Fruit fly (Drosophila melanogaster) whole organism, embryonic: ENCODE results near the gene nmo.

Source experiments
- Ada2b ChIP-seq: fragments of 200-800 bp; sonication (Bioruptor generic); IDR thresholded peaks from 2 replicates; pipeline ENCODE4 v1.3.6; 2022; ENCODE audit warnings: missing biosample characterization, missing genetic modification characterization
- BtbVII ChIP-seq: fragments of 200-800 bp; sonication (Bioruptor generic); optimal IDR thresholded peaks from 3 replicates; lab custom pipeline; 2017; ENCODE audit warnings: missing biosample characterization, mild to moderate bottlenecking, missing genetic modification characterization
- CG10462 ChIP-seq: fragments of 200-800 bp; sonication (Bioruptor generic); optimal IDR thresholded peaks from 2 replicates; lab custom pipeline; 2016; ENCODE audit warnings: missing biosample characterization, missing genetic modification characterization
- CG11398 ChIP-seq: fragments of 200-800 bp; sonication (Bioruptor generic); optimal IDR thresholded peaks from 2 replicates; lab custom pipeline; 2016; ENCODE audit warnings: missing biosample characterization, missing genetic modification characterization
- CG17186 ChIP-seq: fragments of 200-800 bp; sonication (Bioruptor generic); optimal IDR thresholded peaks from 3 replicates; lab custom pipeline; 2017; ENCODE audit warnings: missing biosample characterization, missing genetic modification reagents, missing genetic modification characterization
- CG17385 ChIP-seq: fragments of 200-800 bp; sonication (Bioruptor generic); optimal IDR thresholded peaks from 3 replicates; lab custom pipeline; 2018; ENCODE audit warnings: missing biosample characterization, mild to moderate bottlenecking, missing genetic modification characterization
- CG18764 ChIP-seq: fragments of 200-800 bp; sonication (Bioruptor generic); optimal IDR thresholded peaks from 3 replicates; lab custom pipeline; 2016; ENCODE audit warnings: missing biosample characterization, missing genetic modification characterization
- CG2678 ChIP-seq: fragments of 200-800 bp; sonication (Bioruptor generic); optimal IDR thresholded peaks from 3 replicates; lab custom pipeline; 2019; ENCODE audit warnings: missing biosample characterization, mild to moderate bottlenecking, missing genetic modification characterization, moderate library complexity
- CG2712 ChIP-seq: fragments of 200-800 bp; optimal IDR thresholded peaks from 3 replicates; lab custom pipeline; 2019; ENCODE audit warnings: missing biosample characterization, mild to moderate bottlenecking, missing genetic modification characterization, moderate library complexity
- CG6813 ChIP-seq: fragments of 200-800 bp; sonication (Bioruptor generic); optimal IDR thresholded peaks from 2 replicates; lab custom pipeline; 2017; ENCODE audit warnings: missing biosample characterization, missing genetic modification characterization, mild to moderate bottlenecking, moderate library complexity, missing genetic modification reagents
- CG7556 ChIP-seq: fragments of 200-800 bp; sonication (Bioruptor generic); optimal IDR thresholded peaks from 2 replicates; lab custom pipeline; 2017; ENCODE audit warnings: missing biosample characterization, mild to moderate bottlenecking, missing genetic modification characterization
- CG9437 ChIP-seq: fragments of 200-800 bp; sonication (Bioruptor generic); optimal IDR thresholded peaks from 2 replicates; lab custom pipeline; 2018; ENCODE audit warnings: missing biosample characterization, mild to moderate bottlenecking, missing genetic modification characterization
- CG9797 ChIP-seq: fragments of 200-800 bp; sonication (Bioruptor generic); optimal IDR thresholded peaks from 3 replicates; lab custom pipeline; 2018; ENCODE audit warnings: missing biosample characterization, mild to moderate bottlenecking, missing genetic modification characterization
- CTCF ChIP-seq: fragments of 200-800 bp; sonication (Bioruptor generic); optimal IDR thresholded peaks from 2 replicates; lab custom pipeline; 2017; ENCODE audit warnings: missing biosample characterization, mild to moderate bottlenecking, missing genetic modification characterization, moderate library complexity
- Chrac-16 ChIP-seq: fragments of 200-800 bp; sonication (Bioruptor generic); optimal IDR thresholded peaks from 3 replicates; lab custom pipeline; 2016; ENCODE audit warnings: missing biosample characterization, missing genetic modification characterization
- D19B ChIP-seq: fragments of 200-800 bp; sonication (Bioruptor generic); optimal IDR thresholded peaks from 2 replicates; lab custom pipeline; 2017; ENCODE audit warnings: missing biosample characterization, mild to moderate bottlenecking, missing genetic modification characterization
- Deaf1 ChIP-seq: fragments of 200-800 bp; optimal IDR thresholded peaks from 3 replicates; lab custom pipeline; 2019; ENCODE audit warnings: missing biosample characterization, mild to moderate bottlenecking, missing genetic modification characterization, moderate library complexity
- Dll ChIP-seq: fragments of 200-800 bp; sonication (Bioruptor generic); IDR thresholded peaks from 4 replicates; pipeline ENCODE4 v1.3.6; 2022; ENCODE audit warnings: missing biosample characterization, missing genetic modification characterization; ENCODE audit not compliant: partially characterized antibody
- HLH3B ChIP-seq: fragments of 200-800 bp; sonication (Bioruptor generic); IDR thresholded peaks from 2 replicates; pipeline ENCODE4 v1.3.6; 2022; ENCODE audit warnings: missing biosample characterization, missing genetic modification characterization
- HLHmδ ChIP-seq: fragments of 200-800 bp; sonication (Bioruptor generic); optimal IDR thresholded peaks from 2 replicates; lab custom pipeline; 2018; ENCODE audit warnings: missing biosample characterization, mild to moderate bottlenecking, missing genetic modification characterization, moderate library complexity
- Jarid2 ChIP-seq: fragments of 200-800 bp; sonication (Bioruptor generic); optimal IDR thresholded peaks from 3 replicates; lab custom pipeline; 2017; ENCODE audit warnings: mild to moderate bottlenecking, missing biosample characterization, missing genetic modification reagents, missing genetic modification characterization
- Lhr ChIP-seq: fragments of 200-800 bp; sonication (Bioruptor generic); optimal IDR thresholded peaks from 3 replicates; lab custom pipeline; 2017; ENCODE audit warnings: mild to moderate bottlenecking, missing biosample characterization, missing genetic modification reagents, missing genetic modification characterization
- MBD-R2 ChIP-seq: fragments of 200-800 bp; sonication (Bioruptor generic); IDR thresholded peaks from 2 replicates; pipeline ENCODE4 v1.3.6; 2022; ENCODE audit warnings: missing biosample characterization, missing genetic modification characterization
- MESR4 ChIP-seq: fragments of 200-800 bp; sonication (Bioruptor generic); optimal IDR thresholded peaks from 2 replicates; lab custom pipeline; 2018; ENCODE audit warnings: missing biosample characterization, mild to moderate bottlenecking, missing genetic modification characterization, moderate library complexity
- Max ChIP-seq: fragments of 200-800 bp; sonication (Bioruptor generic); optimal IDR thresholded peaks from 2 replicates; lab custom pipeline; 2016; ENCODE audit warnings: missing biosample characterization, mild to moderate bottlenecking, missing genetic modification characterization
- Oli ChIP-seq: fragments of 200-800 bp; sonication (Bioruptor generic); optimal IDR thresholded peaks from 2 replicates; lab custom pipeline; 2018; ENCODE audit warnings: missing biosample characterization, mild to moderate bottlenecking, missing genetic modification characterization, moderate library complexity
- Sry-β ChIP-seq: fragments of 200-800 bp; sonication (Bioruptor generic); optimal IDR thresholded peaks from 2 replicates; lab custom pipeline; 2018; ENCODE audit warnings: missing biosample characterization, mild to moderate bottlenecking, missing genetic modification characterization, moderate library complexity
- Sry-δ ChIP-seq: fragments of 200-800 bp; sonication (Bioruptor generic); optimal IDR thresholded peaks from 2 replicates; lab custom pipeline; 2016; ENCODE audit warnings: missing biosample characterization, missing genetic modification characterization
- Stat92E ChIP-seq, 3 experiments: fragments of >200 bp in 2 of 3; fragments of 200-800 bp in 1 of 3; sonication (Bioruptor generic) in 1 of 3; optimal IDR thresholded peaks; 2 replicates each; lab custom pipeline; 2017 to 2019; ENCODE audit warnings: missing biosample characterization in 3 of 3, missing genetic modification characterization in 3 of 3, mild to moderate bottlenecking in 1 of 3, moderate library complexity in 1 of 3
- ci ChIP-seq: fragments of 200-800 bp; sonication (Bioruptor generic); IDR thresholded peaks from 3 replicates; pipeline ENCODE4 v1.3.6; 2022; ENCODE audit warnings: missing biosample characterization, missing genetic modification characterization
- croc ChIP-seq: fragments of 200-800 bp; sonication (Bioruptor generic); conservative IDR thresholded peaks from 3 replicates; pipeline ENCODE4 v1.3.6; 2022; ENCODE audit warnings: missing biosample characterization, missing genetic modification characterization
- gcm ChIP-seq: fragments of 200-800 bp; sonication (Bioruptor generic); optimal IDR thresholded peaks from 2 replicates; lab custom pipeline; 2019; ENCODE audit warnings: missing biosample characterization, mild to moderate bottlenecking, missing genetic modification characterization, moderate library complexity
- grau ChIP-seq: fragments of 200-800 bp; optimal IDR thresholded peaks from 3 replicates; lab custom pipeline; 2019; ENCODE audit warnings: missing biosample characterization, mild to moderate bottlenecking, missing genetic modification characterization, moderate library complexity
- kay ChIP-seq: fragments of 200-800 bp; sonication (Bioruptor generic); optimal IDR thresholded peaks from 2 replicates; lab custom pipeline; 2016; ENCODE audit warnings: missing biosample characterization, missing genetic modification characterization
- kni ChIP-seq: fragments of 200-800 bp; sonication (Bioruptor generic); optimal IDR thresholded peaks from 3 replicates; lab custom pipeline; 2017; ENCODE audit warnings: mild to moderate bottlenecking, missing biosample characterization, missing genetic modification reagents, missing genetic modification characterization
- lola ChIP-seq, 3 experiments: fragments of >200 bp in 2 of 3; fragments of 200-800 bp in 1 of 3; sonication (Bioruptor generic) in 1 of 3; optimal IDR thresholded peaks; 2 replicates each; lab custom pipeline; 2017 to 2019; ENCODE audit warnings: missing biosample characterization in 3 of 3, missing genetic modification characterization in 3 of 3, mild to moderate bottlenecking in 1 of 3, moderate library complexity in 1 of 3
- mam ChIP-seq: fragments of 200-800 bp; sonication (Bioruptor generic); optimal IDR thresholded peaks from 3 replicates; lab custom pipeline; 2016; ENCODE audit warnings: missing biosample characterization, missing genetic modification characterization
- pb ChIP-seq: fragments of 200-800 bp; sonication (Bioruptor generic); optimal IDR thresholded peaks from 3 replicates; lab custom pipeline; 2016; ENCODE audit warnings: missing biosample characterization, missing genetic modification characterization
- phol ChIP-seq: fragments of 200-800 bp; sonication (Bioruptor generic); optimal IDR thresholded peaks from 3 replicates; lab custom pipeline; 2018; ENCODE audit warnings: missing biosample characterization, mild to moderate bottlenecking, missing genetic modification characterization, moderate library complexity
- prd ChIP-seq, 3 experiments: fragments of >200 bp in 2 of 3; fragments of 200-800 bp in 1 of 3; sonication (Bioruptor generic) in 1 of 3; optimal IDR thresholded peaks in 2 of 3; IDR thresholded peaks in 1 of 3; 2 replicates in 2 of 3; 3 replicates in 1 of 3; pipeline versions ENCODE4 v1.3.6 to Lab custom; 2017 to 2022; ENCODE audit warnings: missing biosample characterization in 1 of 3, missing genetic modification characterization in 1 of 3
- repo ChIP-seq: fragments of 200-800 bp; sonication (Bioruptor generic); optimal IDR thresholded peaks from 2 replicates; lab custom pipeline; 2016; ENCODE audit warnings: missing biosample characterization, missing genetic modification characterization
- ro ChIP-seq: fragments of 200-800 bp; sonication (Bioruptor generic); IDR thresholded peaks from 2 replicates; pipeline ENCODE4 v1.3.6; 2022; ENCODE audit warnings: missing biosample characterization, missing genetic modification characterization
- schlank ChIP-seq: fragments of 200-800 bp; sonication (Bioruptor generic); optimal IDR thresholded peaks from 2 replicates; lab custom pipeline; 2018; ENCODE audit warnings: missing biosample characterization, mild to moderate bottlenecking, missing genetic modification characterization
- stwl ChIP-seq: fragments of 200-800 bp; sonication (Bioruptor generic); optimal IDR thresholded peaks from 3 replicates; lab custom pipeline; 2018; ENCODE audit warnings: missing biosample characterization, mild to moderate bottlenecking, missing genetic modification characterization, moderate library complexity
- sug ChIP-seq: fragments of 200-800 bp; optimal IDR thresholded peaks from 2 replicates; lab custom pipeline; 2019; ENCODE audit warnings: missing biosample characterization, mild to moderate bottlenecking, missing genetic modification characterization, moderate library complexity
- tx ChIP-seq: fragments of 200-800 bp; sonication (Bioruptor generic); optimal IDR thresholded peaks from 2 replicates; lab custom pipeline; 2016; ENCODE audit warnings: missing biosample characterization, missing genetic modification characterization
- wek ChIP-seq: fragments of 200-800 bp; sonication (Bioruptor generic); optimal IDR thresholded peaks from 3 replicates; lab custom pipeline; 2018; ENCODE audit warnings: missing biosample characterization, mild to moderate bottlenecking, missing genetic modification characterization, moderate library complexity
- zfh2 ChIP-seq: fragments of 200-800 bp; sonication (Bioruptor generic); optimal IDR thresholded peaks from 2 replicates; lab custom pipeline; 2016; ENCODE audit warnings: missing biosample characterization, missing genetic modification characterization

The nmo gene

dm6 chr3L:7978777-7979649 is at the start of gene nmo (continued):
- TF ChIP-seq CG6813 (GFP tag; lab: Kevin White, UChicago), result no peak
- peak; percentile 9 for TF ChIP-seq Oli (tag; lab: Kevin White, UChicago)
- peak; percentile 72 for TF ChIP-seq sug (tag; lab: Kevin White, UChicago)
- no peak for TF ChIP-seq Dll (GFP tag; lab: Robert Waterston, UW)
- no peak for TF ChIP-seq MBD-R2
- TF ChIP-seq phol, result peak; percentile 76
- no peak for TF ChIP-seq D19B
- TF ChIP-seq MESR4 (GFP tag; lab: Kevin White, UChicago), result peak; percentile 29
- no peak for TF ChIP-seq schlank (tag; lab: Kevin White, UChicago)
- no peak for TF ChIP-seq Chrac-16 (GFP tag; lab: Kevin White, UChicago)
- TF ChIP-seq wek (GFP tag; lab: Kevin White, UChicago), result no peak
- TF ChIP-seq CG9437 (GFP tag; lab: Kevin White, UChicago), result no peak
- TF ChIP-seq Max (GFP tag; lab: Kevin White, UChicago), result peak; percentile 5
- TF ChIP-seq grau, result no peak
- TF ChIP-seq Deaf1 (tag; lab: Kevin White, UChicago), result peak; percentile 10
- peak; percentile 89 for TF ChIP-seq stwl (tag; lab: Kevin White, UChicago)
- no peak for TF ChIP-seq ro
- peak; percentile 24 for TF ChIP-seq Lhr (GFP tag; lab: Kevin White, UChicago)
- TF ChIP-seq kni (GFP tag; lab: Kevin White, UChicago), result peak; percentile 1
- TF ChIP-seq CG2712, result peak; percentile 24
- peak; percentile 98 for TF ChIP-seq Jarid2 (GFP tag; lab: Kevin White, UChicago)
- TF ChIP-seq prd (optimal IDR thresholded peaks at IDR 0.05; lab: Kevin White, UChicago), result no peak
- no peak for TF ChIP-seq prd (GFP tag; IDR thresholded peaks at IDR 0.05; lab: Robert Waterston, UW)
- TF ChIP-seq Ada2b (GFP tag; lab: Robert Waterston, UW), result no peak
- peak; percentile 51 for TF ChIP-seq HLHmδ (GFP tag; lab: Kevin White, UChicago)
- no peak for TF ChIP-seq tx (GFP tag; lab: Kevin White, UChicago)
- peak; percentile 8 for TF ChIP-seq mam (GFP tag; lab: Kevin White, UChicago)
- TF ChIP-seq CG2678, result peak; percentile 31
- TF ChIP-seq Stat92E (GFP tag; optimal IDR thresholded peaks at IDR 0.05; lab: Kevin White, UChicago), result peak in 1 of 3 experiments; percentile 82
- TF ChIP-seq CG10462 (GFP tag; lab: Kevin White, UChicago), result no peak
- peak; percentile 29 for TF ChIP-seq repo
- no peak for TF ChIP-seq zfh2 (GFP tag; lab: Kevin White, UChicago)
- peak; percentile 4 for TF ChIP-seq pb (GFP tag; lab: Kevin White, UChicago)
- TF ChIP-seq CG18764 (GFP tag; lab: Kevin White, UChicago), result peak; percentile 9
- TF ChIP-seq CG17385 (GFP tag; lab: Kevin White, UChicago), result peak; percentile 23
- no peak for TF ChIP-seq Sry-β (GFP tag; lab: Kevin White, UChicago)
- TF ChIP-seq CG9797 (GFP tag; lab: Kevin White, UChicago), result peak; percentile 84
- TF ChIP-seq Sry-δ, result peak; percentile 100
- peak; percentile 30 for TF ChIP-seq kay (GFP tag; lab: Kevin White, UChicago)
- no peak for TF ChIP-seq CTCF (GFP tag; lab: Kevin White, UChicago)
- peak; percentile 22 for TF ChIP-seq CG7556
- TF ChIP-seq lola (GFP tag; optimal IDR thresholded peaks at IDR 0.05; lab: Kevin White, UChicago), result no peak
- TF ChIP-seq croc (GFP tag; lab: Robert Waterston, UW), result no peak
- TF ChIP-seq CG11398 (GFP tag; lab: Kevin White, UChicago), result no peak
- no peak for TF ChIP-seq ci (GFP tag; lab: Robert Waterston, UW)
- TF ChIP-seq gcm (GFP tag; lab: Kevin White, UChicago), result peak; percentile 6
- peak; percentile 35 for TF ChIP-seq BtbVII (GFP tag; lab: Kevin White, UChicago)
- no peak for TF ChIP-seq HLH3B (GFP tag; lab: Robert Waterston, UW)
- TF ChIP-seq CG17186 (GFP tag; lab: Kevin White, UChicago), result peak; percentile 43
